Worm (Caenorhabditis elegans): ENCODE measurements around the gene Y43F8B.22.
"Not testable (repeated sequence)": the region's sequence is repeated elsewhere in the genome, so short reads cannot be mapped to it uniquely, and the experiment has no call there.

ce11 chrV:19459501-19459900, 23.1 kb upstream of the Y43F8B.22 start:
- TF ChIP-seq nhr-25 (tag; optimal IDR thresholded peaks at IDR 0.05); mdl-1 (tag; optimal IDR thresholded peaks at IDR 0.05); unc-62 (GFP tag; optimal IDR thresholded peaks at IDR 0.05); ama-1 (optimal IDR thresholded peaks at IDR 0.05); lin-13 (GFP tag; optimal IDR thresholded peaks at IDR 0.05); crh-2 (tag; optimal IDR thresholded peaks at IDR 0.05); lin-39 (tag; optimal IDR thresholded peaks at IDR 0.05); nhr-237 (tag; optimal IDR thresholded peaks at IDR 0.05); elt-1 (tag; optimal IDR thresholded peaks at IDR 0.05): not testable (repeated sequence)
